Worm (Caenorhabditis elegans): ENCODE measurements around the gene chdh-1.
A peak's percentile ranks its signal among the peaks of the same experiment; 100 is the strongest.

The chdh-1 gene

DNA sequence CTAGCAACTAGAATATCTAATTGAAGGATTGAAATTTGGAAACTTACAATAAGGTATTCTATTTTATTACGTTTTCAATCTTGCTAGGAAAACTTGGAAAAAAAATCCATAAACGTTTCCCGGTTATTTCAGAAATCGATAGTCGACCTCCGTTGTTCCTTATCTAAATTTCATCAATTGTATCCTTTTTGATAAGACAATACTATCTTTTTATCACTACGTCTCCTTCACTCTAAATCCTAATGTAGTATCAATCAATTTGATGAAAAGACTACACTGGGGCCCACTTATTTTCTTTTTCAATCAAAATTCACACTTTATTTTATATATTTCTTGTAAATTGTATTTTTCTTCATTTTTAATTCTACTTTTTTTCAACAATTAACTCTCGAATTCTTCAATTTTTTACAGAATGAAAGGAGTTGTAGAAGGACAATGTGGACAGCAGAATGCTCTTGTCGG is 5.7 kb upstream of the chdh-1 start, which contains the start of gene prx-5:
TSS of gene prx-5 (plus strand) at position 412 of the 462 bp plus-strand sequence.
- TF ChIP-seq mdl-1 (tag; optimal IDR thresholded peaks at IDR 0.05), result no peak
- no peak for TF ChIP-seq lsy-12 (tag; optimal IDR thresholded peaks at IDR 0.05)
- peak; percentile 67 for TF ChIP-seq elt-2 (tag; optimal IDR thresholded peaks at IDR 0.05)
- TF ChIP-seq ama-1 (optimal IDR thresholded peaks at IDR 0.05), result no peak
- no peak for TF ChIP-seq lin-15B (tag; optimal IDR thresholded peaks at IDR 0.05)
- no peak for TF ChIP-seq R02D3.7 (tag; optimal IDR thresholded peaks at IDR 0.05)
- TF ChIP-seq pqm-1 (tag; optimal IDR thresholded peaks at IDR 0.05), result peak; percentile 50
- TF ChIP-seq nhr-67 (tag; optimal IDR thresholded peaks at IDR 0.05), result no peak
- no peak for TF ChIP-seq mml-1 (tag; optimal IDR thresholded peaks at IDR 0.05)
- no peak for TF ChIP-seq skn-1 (tag; optimal IDR thresholded peaks at IDR 0.05)
- no peak for TF ChIP-seq ceh-82 (tag; optimal IDR thresholded peaks at IDR 0.05)
- TF ChIP-seq ceh-28 (tag; optimal IDR thresholded peaks at IDR 0.05), result peak; percentile 43

DNA sequence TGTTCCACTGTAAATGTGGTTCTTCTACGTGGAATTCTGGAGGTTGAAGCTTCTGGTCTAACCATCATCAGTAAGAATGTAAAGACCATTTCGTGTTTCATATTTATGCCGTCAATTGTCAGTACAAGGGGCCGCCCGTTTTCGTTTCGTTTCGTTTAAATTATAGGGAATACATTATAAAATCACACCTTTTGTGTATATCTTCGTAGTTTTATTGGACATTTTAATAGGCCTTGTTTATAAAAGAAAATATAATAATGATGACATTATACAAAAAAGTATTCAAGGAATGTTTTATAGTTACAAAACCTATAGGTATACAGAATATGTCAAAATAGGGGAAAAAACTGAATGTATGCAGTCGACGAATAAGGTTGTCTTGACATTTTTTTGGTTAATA is 5.0 kb upstream of the chdh-1 start, which contains the start of gene ceh-7:
TSS of gene ceh-7 (minus strand) at position 101 of the 400 bp plus-strand sequence.
- no peak for TF ChIP-seq fkh-10 (GFP tag; optimal IDR thresholded peaks at IDR 0.05)
- no peak for TF ChIP-seq mdl-1 (tag; optimal IDR thresholded peaks at IDR 0.05)
- no peak for TF ChIP-seq lin-15B (tag; optimal IDR thresholded peaks at IDR 0.05)
- no peak for TF ChIP-seq unc-39 (tag; optimal IDR thresholded peaks at IDR 0.05)
- no peak for TF ChIP-seq nhr-11 (tag; optimal IDR thresholded peaks at IDR 0.05)
- no peak for TF ChIP-seq ceh-82 (tag; optimal IDR thresholded peaks at IDR 0.05)
- no peak for TF ChIP-seq zag-1 (tag; optimal IDR thresholded peaks at IDR 0.05)
- no peak for TF ChIP-seq elt-1 (tag; optimal IDR thresholded peaks at IDR 0.05)
- TF ChIP-seq fkh-2 (tag; optimal IDR thresholded peaks at IDR 0.05), result no peak
- TF ChIP-seq elt-2 (tag; optimal IDR thresholded peaks at IDR 0.05), result no peak
- no peak for TF ChIP-seq nfya-1 (tag; optimal IDR thresholded peaks at IDR 0.05; ENCODE audit: insufficient read depth)
- no peak for TF ChIP-seq egl-5 (tag; optimal IDR thresholded peaks at IDR 0.05)

- TF ChIP-seq pha-4 (tag; optimal IDR thresholded peaks at IDR 0.05) (peak; percentile 54), eor-1 (tag; optimal IDR thresholded peaks at IDR 0.05) (no peak)
These were observed 3.1 kb upstream of the chdh-1 start, which contains the start of gene sphk-1 for ce11 chrII:8701619-8702350. Gene sphk-1, minus strand, starts transcription at chrII:8701669.

DNA sequence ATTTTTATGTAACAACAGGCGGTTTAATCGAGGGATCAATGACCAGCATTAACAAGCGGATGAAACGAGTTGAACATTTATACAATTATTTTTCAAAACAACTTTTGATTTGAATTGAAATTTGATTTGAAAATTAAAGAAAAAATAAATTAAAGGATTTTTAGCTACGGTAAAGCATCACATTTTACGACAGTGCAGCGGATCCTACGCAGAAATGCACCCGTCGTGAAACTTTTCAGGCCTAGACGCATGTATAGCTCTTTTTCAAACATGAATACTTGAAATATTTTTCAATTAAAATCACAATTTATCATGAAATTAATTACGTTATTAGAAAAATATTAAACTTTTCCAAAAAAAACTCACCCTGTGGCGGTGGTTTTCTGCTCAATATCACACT is 2.3 kb upstream of the chdh-1 start:
- TF ChIP-seq lsy-12 (tag; optimal IDR thresholded peaks at IDR 0.05) (no peak), pha-4 (tag; optimal IDR thresholded peaks at IDR 0.05) (peak; percentile 14)

DNA sequence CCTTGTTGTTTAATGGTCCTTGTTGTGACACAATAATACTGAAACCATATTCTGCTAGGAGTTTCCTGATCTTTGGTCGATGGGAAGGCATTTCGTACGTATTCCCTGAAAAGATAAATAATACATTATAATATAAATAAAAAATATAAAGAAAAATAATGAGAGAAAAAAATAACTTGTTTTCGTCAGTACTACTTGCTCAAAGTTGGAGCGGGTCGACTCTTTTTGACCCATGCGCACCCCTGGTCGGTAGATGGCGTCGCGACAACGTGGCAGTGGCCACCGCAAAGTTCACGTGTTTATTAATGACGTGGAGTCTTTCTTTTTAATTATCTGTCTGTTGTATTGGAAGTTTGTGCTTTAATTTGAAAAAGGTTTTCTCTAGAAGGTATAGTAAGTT is 2.9 kb downstream of the chdh-1 start, which contains the start of gene C34C6.10:
TSS of gene C34C6.10 (minus strand) at position 101 of the 400 bp plus-strand sequence.
- no peak for TF ChIP-seq pqm-1 (tag; optimal IDR thresholded peaks at IDR 0.05)
- TF ChIP-seq unc-62 (GFP tag; optimal IDR thresholded peaks at IDR 0.05), result no peak
- no peak for TF ChIP-seq fkh-2 (tag; optimal IDR thresholded peaks at IDR 0.05)
- no peak for TF ChIP-seq elt-1 (tag; optimal IDR thresholded peaks at IDR 0.05)

- no peak for TF ChIP-seq lsy-12 (tag; optimal IDR thresholded peaks at IDR 0.05)
- no peak for TF ChIP-seq nfya-1 (tag; optimal IDR thresholded peaks at IDR 0.05; ENCODE audit: insufficient read depth)
- no peak for TF ChIP-seq elt-1 (tag; optimal IDR thresholded peaks at IDR 0.05)
- TF ChIP-seq daf-12 (tag; optimal IDR thresholded peaks at IDR 0.05), result no peak
These were observed 7.3 kb downstream of the chdh-1 start, which contains the start of gene C34C6.3 for ce11 chrII:8691344-8691960. Gene C34C6.3, plus strand, starts transcription at chrII:8691910.

DNA sequence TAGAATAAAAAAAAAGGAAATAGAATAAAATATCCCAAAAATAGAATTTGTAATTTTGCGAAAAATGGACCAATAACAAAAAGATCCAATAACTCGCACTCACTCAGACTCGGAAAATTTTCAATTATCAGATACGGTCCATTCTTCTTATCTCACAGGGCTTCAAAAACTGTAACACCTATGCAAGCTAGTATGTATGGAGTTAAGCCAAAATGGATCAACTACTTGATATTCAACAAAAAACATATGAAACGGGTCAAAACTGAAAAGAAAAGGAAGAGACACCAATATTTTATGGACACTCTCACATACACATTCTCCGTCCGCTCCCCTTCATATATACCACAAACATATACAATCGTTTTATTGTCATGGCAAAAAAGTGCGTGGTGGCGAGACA is 13.1 kb downstream of the chdh-1 start, which contains the start of gene C34C6.9:
TSS of gene C34C6.9 (plus strand) at position 301 of the 400 bp plus-strand sequence.
- TF ChIP-seq lin-39 (tag; optimal IDR thresholded peaks at IDR 0.05) (no peak), R02D3.7 (tag; optimal IDR thresholded peaks at IDR 0.05) (no peak), zag-1 (tag; optimal IDR thresholded peaks at IDR 0.05) (no peak), elt-2 (tag; optimal IDR thresholded peaks at IDR 0.05) (no peak), nhr-23 (tag; optimal IDR thresholded peaks at IDR 0.05) (no peak), mdl-1 (tag; optimal IDR thresholded peaks at IDR 0.05) (no peak), fkh-2 (tag; optimal IDR thresholded peaks at IDR 0.05) (no peak), nhr-67 (tag; optimal IDR thresholded peaks at IDR 0.05) (no peak), nhr-12 (tag; optimal IDR thresholded peaks at IDR 0.05) (no peak), jun-1 (tag; optimal IDR thresholded peaks at IDR 0.05) (no peak), elt-1 (tag; optimal IDR thresholded peaks at IDR 0.05) (no peak), skn-1 (tag; optimal IDR thresholded peaks at IDR 0.05) (no peak)
